Fruit fly (Drosophila melanogaster): ENCODE measurements around the gene Vps33B.

Gene Vps33B

DNA sequence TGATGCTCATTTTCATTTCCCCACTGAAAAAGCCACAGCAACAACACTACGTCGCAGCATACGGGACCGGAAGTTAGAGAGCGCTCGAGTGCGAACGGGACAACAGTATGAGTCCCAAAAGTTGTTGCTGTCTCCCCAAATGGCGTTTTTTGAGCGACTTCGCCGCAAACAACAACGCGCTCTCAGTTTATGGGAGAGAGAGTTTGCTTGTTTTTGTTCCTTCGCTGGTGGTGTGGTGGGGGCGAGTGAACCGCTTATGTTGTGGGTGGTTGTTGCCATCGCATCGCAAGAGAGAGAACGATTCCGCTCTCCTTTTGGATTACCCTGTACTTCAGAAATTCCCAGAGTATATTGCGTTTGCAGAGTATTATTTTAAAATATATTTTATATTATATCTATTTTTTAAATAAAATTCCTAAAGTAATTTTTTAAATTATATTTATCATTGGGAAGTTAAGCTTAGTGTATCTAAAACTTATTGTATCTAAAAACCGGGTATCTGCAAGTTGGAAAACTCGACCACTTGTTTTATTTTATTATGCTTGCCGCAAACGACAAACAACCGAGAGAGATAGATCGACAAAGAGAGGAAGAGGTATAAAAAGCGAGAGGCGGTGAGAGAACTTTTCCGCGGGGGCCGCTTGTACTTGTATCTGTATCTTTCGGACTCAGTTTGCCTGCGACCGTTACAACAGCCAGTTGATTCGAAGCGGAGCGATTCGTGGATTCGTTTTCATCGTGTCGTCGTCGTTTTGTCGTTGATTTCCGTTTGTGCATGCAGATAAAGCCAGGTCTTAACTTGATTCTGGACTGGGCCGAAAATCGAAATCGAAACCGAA, 42.4 kb downstream of the Vps33B start, which contains the start of gene msi (continued):
- TF ChIP-seq YL-1 (GFP tag; optimal IDR thresholded peaks at IDR 0.05) = peak; percentile 95
- no peak; the same call in 1 of the 2 replicates for TF ChIP-seq amos (GFP tag; IDR thresholded peaks at IDR 0.05; ENCODE audit: partially characterized antibody)
- TF ChIP-seq ems (GFP tag; optimal IDR thresholded peaks at IDR 0.05) = peak; percentile 44
- TF ChIP-seq CG4820 (GFP tag; optimal IDR thresholded peaks at IDR 0.05) = peak; percentile 96
- peak; percentile 56 for TF ChIP-seq CG1792 (GFP tag; optimal IDR thresholded peaks at IDR 0.05)
- peak; percentile 95 for TF ChIP-seq CG7271 (tag; optimal IDR thresholded peaks at IDR 0.05)
- TF ChIP-seq CG30431 (GFP tag; optimal IDR thresholded peaks at IDR 0.05) = peak; percentile 93
- TF ChIP-seq Rx (GFP tag; IDR thresholded peaks at IDR 0.05) = peak; percentile 95
- peak; percentile 90 for TF ChIP-seq CG1832 (GFP tag; optimal IDR thresholded peaks at IDR 0.05)
- TF ChIP-seq pzg (GFP tag; optimal IDR thresholded peaks at IDR 0.05) = peak; percentile 40
- TF ChIP-seq CG11085 (GFP tag; IDR thresholded peaks at IDR 0.05) = peak; percentile 98
- TF ChIP-seq Dp (GFP tag; optimal IDR thresholded peaks at IDR 0.05) = peak; percentile 29
- TF ChIP-seq zf30C (GFP tag; optimal IDR thresholded peaks at IDR 0.05) = no peak
- peak; percentile 97 for TF ChIP-seq CG13894 (tag; optimal IDR thresholded peaks at IDR 0.05)
- TF ChIP-seq CG12104 (GFP tag; optimal IDR thresholded peaks at IDR 0.05) = peak; percentile 96
- TF ChIP-seq CG42726 (GFP tag; IDR thresholded peaks at IDR 0.05; ENCODE audit: partially characterized antibody) = peak; percentile 83
- TF ChIP-seq fru (optimal IDR thresholded peaks at IDR 0.05) = no peak
- TF ChIP-seq jigr1 (GFP tag; IDR thresholded peaks at IDR 0.05) = peak; percentile 98
- TF ChIP-seq HLH54F (GFP tag; optimal IDR thresholded peaks at IDR 0.05) = peak; percentile 69
- TF ChIP-seq Hr39 (optimal IDR thresholded peaks at IDR 0.05) = no peak
- peak; percentile 98 for TF ChIP-seq CG4730 (GFP tag; IDR thresholded peaks at IDR 0.05)
- peak; percentile 81 for TF ChIP-seq pb (GFP tag; optimal IDR thresholded peaks at IDR 0.05)
- peak; percentile 79 for TF ChIP-seq CG34376 (GFP tag; optimal IDR thresholded peaks at IDR 0.05)
- peak; percentile 92 for TF ChIP-seq tup (GFP tag; optimal IDR thresholded peaks at IDR 0.05)
- TF ChIP-seq CG3163 (GFP tag; optimal IDR thresholded peaks at IDR 0.05) = peak; percentile 20
- TF ChIP-seq bigmax (GFP tag; optimal IDR thresholded peaks at IDR 0.05) = no peak
- peak; percentile 92 for TF ChIP-seq Deaf1 (tag; optimal IDR thresholded peaks at IDR 0.05)
- TF ChIP-seq H2.0 (GFP tag; IDR thresholded peaks at IDR 0.05) = peak; percentile 98
- no peak for TF ChIP-seq Dfd (GFP tag; optimal IDR thresholded peaks at IDR 0.05)
- peak; percentile 92 for TF ChIP-seq CG12071 (GFP tag; optimal IDR thresholded peaks at IDR 0.05)
- TF ChIP-seq CG10274 (GFP tag; optimal IDR thresholded peaks at IDR 0.05) = peak; percentile 86
- TF ChIP-seq CG11696 (GFP tag; IDR thresholded peaks at IDR 0.05) = peak; percentile 93
- TF ChIP-seq br (optimal IDR thresholded peaks at IDR 0.05) = no peak
- TF ChIP-seq pnt (GFP tag; optimal IDR thresholded peaks at IDR 0.05) = peak; percentile 81
- peak in 1 of 2 experiments; percentile 58 for TF ChIP-seq eve (GFP tag; optimal IDR thresholded peaks at IDR 0.05)
- TF ChIP-seq CG16863 (GFP tag; optimal IDR thresholded peaks at IDR 0.05) = peak; percentile 62
- TF ChIP-seq Tbp (GFP tag; optimal IDR thresholded peaks at IDR 0.05) = no peak
- peak; percentile 99 for TF ChIP-seq HLH3B (GFP tag; IDR thresholded peaks at IDR 0.05)
- TF ChIP-seq gro (GFP tag; optimal IDR thresholded peaks at IDR 0.05) = peak; percentile 31
- TF ChIP-seq CG5953 (GFP tag; IDR thresholded peaks at IDR 0.05) = peak; percentile 96
- peak; percentile 98 for TF ChIP-seq klu (GFP tag; IDR thresholded peaks at IDR 0.05)
- no peak for TF ChIP-seq sc (optimal IDR thresholded peaks at IDR 0.05)
- TF ChIP-seq sc (GFP tag; optimal IDR thresholded peaks at IDR 0.05) = peak; percentile 99
- TF ChIP-seq E2f1 (GFP tag; IDR thresholded peaks at IDR 0.05) = peak; percentile 99
- TF ChIP-seq CG17385 (GFP tag; optimal IDR thresholded peaks at IDR 0.05) = peak; percentile 98
- TF ChIP-seq ac (GFP tag; optimal IDR thresholded peaks at IDR 0.05) = peak; percentile 56
- TF ChIP-seq CG31365 (tag; optimal IDR thresholded peaks at IDR 0.05) = peak; percentile 62
- TF ChIP-seq jumu (GFP tag; optimal IDR thresholded peaks at IDR 0.05) = peak; percentile 65
- TF ChIP-seq onecut (GFP tag; IDR thresholded peaks at IDR 0.05) = peak; percentile 93
- TF ChIP-seq hkb (optimal IDR thresholded peaks at IDR 0.05) = no peak
- peak; percentile 99 for TF ChIP-seq hkb (GFP tag; IDR thresholded peaks at IDR 0.05)
- TF ChIP-seq lbe (GFP tag; optimal IDR thresholded peaks at IDR 0.05) = peak; percentile 95
